Worm (Caenorhabditis elegans) whole organism, L2 larva: ENCODE measurements around the gene fbxb-22.

ENCODE experiments used
- C34F6.9 ChIP-seq: fragments of 150-350 bp; optimal IDR thresholded peaks from 2 replicates; lab custom pipeline; 2014; ENCODE audit warnings: missing biosample characterization, missing genetic modification characterization
- F13H6.1 ChIP-seq: sonication (generic microtip); optimal IDR thresholded peaks from 2 replicates; lab custom pipeline; 2016; ENCODE audit warnings: missing genetic modification characterization, missing compliant biosample characterization
- R02D3.7 ChIP-seq: fragments of 150-350 bp; optimal IDR thresholded peaks from 2 replicates; lab custom pipeline; 2014; ENCODE audit warnings: missing biosample characterization, missing genetic modification characterization
- Y55F3AM.14 ChIP-seq: fragments of 200-800 bp; sonication (Bioruptor generic); optimal IDR thresholded peaks from 2 replicates; lab custom pipeline; 2018; ENCODE audit warnings: mild to moderate bottlenecking, missing genetic modification characterization, missing compliant biosample characterization
- ZK546.5 ChIP-seq: sonication (generic microtip); optimal IDR thresholded peaks from 2 replicates; lab custom pipeline; 2017; ENCODE audit warnings: missing biosample characterization, missing genetic modification characterization
- alr-1 ChIP-seq: fragments of 150-350 bp; optimal IDR thresholded peaks from 2 replicates; lab custom pipeline; 2014; ENCODE audit warnings: missing biosample characterization, missing genetic modification characterization
- aly-2 ChIP-seq: fragments of 150-350 bp; optimal IDR thresholded peaks from 2 replicates; lab custom pipeline; 2014; ENCODE audit warnings: missing biosample characterization, missing genetic modification characterization
- ama-1 ChIP-seq: fragments of 150-350 bp; optimal IDR thresholded peaks from 2 replicates; lab custom pipeline; 2018; ENCODE audit warnings: inconsistent platforms
- ceh-16 ChIP-seq: fragments of 150-350 bp; optimal IDR thresholded peaks from 2 replicates; lab custom pipeline; 2014; ENCODE audit warnings: missing biosample characterization, missing genetic modification characterization
- ceh-82 ChIP-seq: fragments of 150-350 bp; optimal IDR thresholded peaks from 2 replicates; lab custom pipeline; 2014; ENCODE audit warnings: missing biosample characterization, missing genetic modification characterization
- egl-27 ChIP-seq: sonication (generic microtip); optimal IDR thresholded peaks from 3 replicates; lab custom pipeline; 2017; ENCODE audit warnings: missing biosample characterization, missing genetic modification reagents, missing genetic modification characterization
- elt-3 ChIP-seq: sonication (generic microtip); optimal IDR thresholded peaks from 2 replicates; lab custom pipeline; 2017; ENCODE audit warnings: missing biosample characterization, missing genetic modification characterization
- fos-1 ChIP-seq: fragments of 150-350 bp; optimal IDR thresholded peaks from 2 replicates; lab custom pipeline; 2014; ENCODE audit warnings: missing biosample characterization, missing genetic modification characterization
- lin-11 ChIP-seq: fragments of 150-350 bp; sonication (generic microtip); optimal IDR thresholded peaks from 2 replicates; lab custom pipeline; 2014; ENCODE audit warnings: missing biosample characterization, missing genetic modification characterization, inconsistent platforms, mixed read lengths
- lin-13 ChIP-seq: fragments of 150-350 bp; optimal IDR thresholded peaks from 2 replicates; lab custom pipeline; 2014; ENCODE audit warnings: missing biosample characterization, missing genetic modification reagents, missing genetic modification characterization
- lin-39 ChIP-seq: fragments of 150-350 bp; optimal IDR thresholded peaks from 2 replicates; lab custom pipeline; 2014; ENCODE audit warnings: missing biosample characterization, missing genetic modification reagents, missing genetic modification characterization
- mab-5 ChIP-seq: fragments of 150-350 bp; optimal IDR thresholded peaks from 2 replicates; lab custom pipeline; 2014; ENCODE audit warnings: missing biosample characterization, missing genetic modification characterization
- mbf-1 ChIP-seq: sonication (generic microtip); optimal IDR thresholded peaks from 2 replicates; lab custom pipeline; 2017; ENCODE audit warnings: missing biosample characterization, missing genetic modification characterization
- nhr-10 ChIP-seq: sonication (generic microtip); optimal IDR thresholded peaks from 2 replicates; lab custom pipeline; 2017; ENCODE audit warnings: missing biosample characterization, missing genetic modification characterization
- nhr-11 ChIP-seq: fragments of 150-350 bp; optimal IDR thresholded peaks from 2 replicates; lab custom pipeline; 2014; ENCODE audit warnings: missing biosample characterization, missing genetic modification characterization
- nhr-12 ChIP-seq: fragments of 150-350 bp; optimal IDR thresholded peaks from 2 replicates; lab custom pipeline; 2014; ENCODE audit warnings: missing biosample characterization, missing genetic modification characterization
- nhr-129 ChIP-seq: fragments of 150-350 bp; optimal IDR thresholded peaks from 2 replicates; lab custom pipeline; 2014; ENCODE audit warnings: missing biosample characterization, missing genetic modification characterization
- nhr-21 ChIP-seq: fragments of 150-350 bp; optimal IDR thresholded peaks from 2 replicates; lab custom pipeline; 2014; ENCODE audit warnings: missing biosample characterization, missing genetic modification characterization
- nhr-23 ChIP-seq: fragments of 150-350 bp; optimal IDR thresholded peaks from 2 replicates; lab custom pipeline; 2014; ENCODE audit warnings: missing biosample characterization, missing genetic modification reagents, missing genetic modification characterization
- nhr-237 ChIP-seq: fragments of 150-350 bp; optimal IDR thresholded peaks from 2 replicates; lab custom pipeline; 2014; ENCODE audit warnings: missing biosample characterization, missing genetic modification characterization
- nhr-77 ChIP-seq: fragments of 150-350 bp; optimal IDR thresholded peaks from 2 replicates; lab custom pipeline; 2014; ENCODE audit warnings: missing biosample characterization, missing genetic modification characterization
- peb-1 ChIP-seq: fragments of 150-350 bp; optimal IDR thresholded peaks from 2 replicates; lab custom pipeline; 2014; ENCODE audit warnings: missing biosample characterization, missing genetic modification characterization
- sem-4 ChIP-seq: fragments of 150-350 bp; optimal IDR thresholded peaks from 2 replicates; lab custom pipeline; 2014; ENCODE audit warnings: missing biosample characterization, missing genetic modification reagents, missing genetic modification characterization
- skn-1 ChIP-seq: sonication (generic microtip); optimal IDR thresholded peaks from 2 replicates; lab custom pipeline; 2017; ENCODE audit warnings: missing biosample characterization, missing genetic modification characterization
- sma-3 ChIP-seq: sonication (generic microtip); optimal IDR thresholded peaks from 2 replicates; lab custom pipeline; 2016; ENCODE audit warnings: missing genetic modification reagents, missing genetic modification characterization, missing compliant biosample characterization
- snpc-4 ChIP-seq: fragments of 150-350 bp; optimal IDR thresholded peaks from 2 replicates; lab custom pipeline; 2014; ENCODE audit warnings: missing biosample characterization, missing genetic modification characterization
- unc-55 ChIP-seq: fragments of 150-350 bp; sonication (generic microtip); optimal IDR thresholded peaks from 3 replicates; lab custom pipeline; 2014; ENCODE audit warnings: missing biosample characterization, missing genetic modification reagents, missing genetic modification characterization
- zag-1 ChIP-seq: fragments of 150-350 bp; optimal IDR thresholded peaks from 2 replicates; lab custom pipeline; 2014; ENCODE audit warnings: missing biosample characterization, missing genetic modification characterization
- ztf-1 ChIP-seq: fragments of 200-800 bp; sonication (Bioruptor generic); conservative IDR thresholded peaks from 2 replicates; pipeline ENCODE4 v1.3.6; 2022; ENCODE audit warnings: missing genetic modification characterization, missing compliant biosample characterization
- ztf-11 ChIP-seq: sonication (generic microtip); optimal IDR thresholded peaks from 2 replicates; lab custom pipeline; 2017; ENCODE audit warnings: missing biosample characterization, missing genetic modification characterization
- ztf-4 ChIP-seq: fragments of 150-350 bp; optimal IDR thresholded peaks from 2 replicates; lab custom pipeline; 2014; ENCODE audit warnings: missing biosample characterization, missing genetic modification characterization

The fbxb-22 gene

DNA sequence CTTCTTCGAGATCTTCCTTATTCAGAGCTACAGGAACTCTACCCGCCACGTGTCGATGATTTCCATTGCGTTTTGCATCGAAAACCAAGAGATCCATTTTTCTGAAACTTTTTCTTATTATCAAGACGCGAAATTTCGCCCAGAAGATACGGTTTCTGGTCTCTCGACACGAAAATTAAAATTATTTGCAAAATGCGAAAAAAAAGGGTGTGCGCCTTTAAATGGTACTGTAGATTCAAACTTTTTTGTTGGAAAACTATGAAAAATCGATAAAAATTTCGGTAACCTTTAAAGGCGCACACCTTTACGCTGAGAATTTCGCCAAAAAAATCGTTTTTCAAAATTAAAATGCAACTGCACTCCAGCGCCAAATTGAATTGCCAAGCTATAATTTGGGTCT is 14.6 kb upstream of the fbxb-22 start, which contains the start of gene tsen-2:
TSS of gene tsen-2 (minus strand) at position 101 of the 400 bp plus-strand sequence.
- TF ChIP-seq nhr-129 (no peak), sma-3 (GFP tag; lab: Kevin White, UChicago) (no peak), lin-39 (tag; lab: Kevin White, UChicago) (no peak), mbf-1 (no peak), F13H6.1 (tag; lab: Kevin White, UChicago) (no peak), fos-1 (no peak), unc-55 (no peak), ZK546.5 (tag; lab: Kevin White, UChicago) (no peak), alr-1 (no peak), nhr-237 (tag; lab: Kevin White, UChicago) (no peak), aly-2 (tag; lab: Kevin White, UChicago) (no peak), lin-11 (no peak), sem-4 (tag; lab: Kevin White, UChicago) (no peak), nhr-21 (tag; lab: Kevin White, UChicago) (no peak), nhr-23 (no peak), zag-1 (tag; lab: Kevin White, UChicago) (no peak), elt-3 (no peak)
- TF ChIP-seq, all 48 proteins: peak for 0

DNA sequence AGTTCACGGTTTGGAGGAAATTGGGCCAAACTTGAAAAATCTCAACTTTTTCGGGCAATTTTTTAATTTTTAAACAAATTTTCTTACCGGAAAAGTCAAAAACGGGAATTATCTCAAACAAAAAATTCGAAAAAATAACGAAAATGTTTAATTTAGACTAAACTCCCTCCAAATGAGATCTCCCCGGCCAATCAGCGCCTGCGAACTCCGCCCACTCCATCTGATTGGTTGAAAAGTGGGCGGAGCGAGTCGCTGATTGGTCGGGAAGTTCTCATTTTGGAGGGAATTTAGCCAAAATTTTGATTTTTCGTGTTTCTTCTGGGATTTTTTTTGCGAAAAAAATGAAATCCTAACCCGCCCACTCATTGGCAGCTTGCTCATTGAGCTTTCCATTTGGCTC is 13.1 kb upstream of the fbxb-22 start:
- TF ChIP-seq ztf-1 (GFP tag; lab: Robert Waterston, UW) = no peak
- no peak for TF ChIP-seq ztf-11
- no peak for TF ChIP-seq nhr-237 (tag; lab: Kevin White, UChicago)
- no peak for TF ChIP-seq peb-1 (tag; lab: Kevin White, UChicago)
- no peak for TF ChIP-seq nhr-10 (tag; lab: Kevin White, UChicago)
- no peak for TF ChIP-seq Y55F3AM.14 (GFP tag; lab: Kevin White, UChicago)
- TF ChIP-seq unc-55 = no peak
- TF ChIP-seq nhr-12 (tag; lab: Kevin White, UChicago) = no peak
- no peak for TF ChIP-seq egl-27 (tag; lab: Kevin White, UChicago)
- TF ChIP-seq skn-1 = no peak
- no peak for TF ChIP-seq mab-5 (tag; lab: Kevin White, UChicago)
- TF ChIP-seq ceh-82 (tag; lab: Kevin White, UChicago) = no peak
- no peak for TF ChIP-seq snpc-4 (tag; lab: Kevin White, UChicago)
- TF ChIP-seq elt-3 = no peak
- TF ChIP-seq ceh-16 (tag; lab: Kevin White, UChicago) = no peak
- no peak for TF ChIP-seq nhr-11 (tag; lab: Kevin White, UChicago)

DNA sequence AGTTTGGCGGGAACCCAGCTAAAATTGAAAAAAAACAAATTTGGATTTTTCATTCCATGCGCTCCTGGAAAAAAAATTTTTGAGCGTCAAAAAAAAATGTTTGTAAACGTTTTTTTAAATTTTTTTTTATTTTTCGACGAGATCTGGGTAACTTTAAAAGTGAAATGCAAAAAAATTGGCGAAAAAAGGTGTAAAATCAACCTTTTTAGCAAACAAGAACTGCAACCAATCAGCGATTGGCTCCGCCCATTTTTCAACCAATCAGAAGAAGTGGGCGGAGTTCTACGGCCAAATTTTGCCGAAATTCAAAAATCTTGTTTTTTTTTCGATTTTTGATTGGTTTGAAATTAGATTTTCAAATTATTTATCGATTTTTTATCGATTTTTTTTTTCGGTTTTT is 11.9 kb upstream of the fbxb-22 start:
- no peak for TF ChIP-seq mab-5 (tag; lab: Kevin White, UChicago)
- no peak for TF ChIP-seq nhr-77 (tag; lab: Kevin White, UChicago)
- no peak for TF ChIP-seq ama-1 (lab: Kevin White, UChicago)
- TF ChIP-seq sma-3 (GFP tag; lab: Kevin White, UChicago) = no peak
- TF ChIP-seq alr-1 = no peak
- TF ChIP-seq, all 48 proteins: peak for 0

DNA sequence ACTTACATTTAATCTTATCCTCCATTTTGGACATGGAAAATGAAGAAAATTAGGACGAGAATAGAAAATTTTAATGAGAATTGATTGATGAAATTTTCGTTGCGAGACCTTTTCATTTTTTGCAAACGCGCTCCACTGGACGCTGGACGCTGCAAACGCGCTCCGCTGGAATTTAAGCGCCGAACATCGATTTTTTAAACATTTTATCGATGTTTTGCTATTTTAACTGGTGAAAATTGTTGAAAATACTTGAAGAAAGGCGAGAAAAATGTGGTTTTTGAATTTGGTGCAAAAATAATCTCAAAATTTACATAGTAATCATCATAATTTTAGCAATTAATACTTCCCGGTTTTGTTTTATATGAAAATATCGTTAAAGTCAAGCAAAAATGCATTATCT is 9.4 kb upstream of the fbxb-22 start, which contains the start of gene Y56A3A.41:
TSS of gene Y56A3A.41 (minus strand) at position 101 of the 400 bp plus-strand sequence.
- TF ChIP-seq nhr-21 (tag; lab: Kevin White, UChicago) (no peak), peb-1 (tag; lab: Kevin White, UChicago) (no peak), sma-3 (GFP tag; lab: Kevin White, UChicago) (no peak), Y55F3AM.14 (GFP tag; lab: Kevin White, UChicago) (no peak), nhr-237 (tag; lab: Kevin White, UChicago) (no peak), mab-5 (tag; lab: Kevin White, UChicago) (no peak)

DNA sequence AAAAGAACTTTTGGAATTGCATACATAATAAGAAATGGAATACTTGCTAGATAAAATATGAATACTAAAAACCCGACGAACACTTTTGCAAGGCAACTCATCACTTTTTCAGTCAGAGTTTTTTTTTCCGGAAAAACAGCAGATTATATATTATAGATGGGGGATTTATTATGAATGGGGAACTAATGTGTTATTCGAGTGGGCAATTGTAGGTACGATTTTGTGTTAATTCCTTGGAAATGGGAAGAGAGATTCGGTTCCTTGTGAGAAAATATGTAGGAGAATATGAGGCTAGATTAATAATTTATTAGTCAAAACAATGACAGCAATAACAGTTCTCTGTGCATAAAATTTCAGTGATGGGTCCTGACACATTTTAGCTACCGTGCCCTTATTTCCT is 7.8 kb upstream of the fbxb-22 start, which contains the start of gene faah-5:
TSS of gene faah-5 (minus strand) at position 101 of the 400 bp plus-strand sequence.
- TF ChIP-seq lin-13 (no peak), Y55F3AM.14 (GFP tag; lab: Kevin White, UChicago) (no peak), lin-11 (no peak), mab-5 (tag; lab: Kevin White, UChicago) (no peak)

DNA sequence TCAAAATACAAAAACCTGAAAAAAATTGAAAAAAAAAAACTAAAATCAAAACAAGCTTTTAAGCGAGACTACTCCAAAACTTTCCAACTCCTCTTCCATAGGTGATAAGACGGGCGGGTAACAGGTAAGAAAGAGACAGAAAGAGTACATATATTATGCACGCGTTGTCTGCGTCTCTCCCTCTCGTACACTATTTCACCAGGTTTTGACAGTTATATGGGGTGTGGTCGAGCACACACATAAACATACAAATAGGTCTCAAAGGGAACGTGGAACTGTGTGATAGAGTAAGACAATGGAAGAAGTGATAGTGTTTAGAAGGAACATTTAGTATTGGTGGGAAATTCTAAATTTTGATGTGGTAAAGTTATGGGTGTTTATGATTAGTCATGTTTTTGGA is 2.0 kb downstream of the fbxb-22 start:
- TF ChIP-seq F13H6.1 (tag; lab: Kevin White, UChicago) (no peak), ztf-4 (no peak), R02D3.7 (tag; lab: Kevin White, UChicago) (no peak), skn-1 (no peak), C34F6.9 (tag; lab: Kevin White, UChicago) (no peak), fos-1 (peak; percentile 40)
